Worm (Caenorhabditis elegans) whole organism, L1 larva: Measurements from ENCODE around the gene srd-59.

Experiments
- aly-2 ChIP-seq: fragments of 150-350 bp; optimal IDR thresholded peaks from 2 replicates; lab custom pipeline; 2014; ENCODE audit warnings: missing biosample characterization, missing genetic modification characterization
- jun-1 ChIP-seq: fragments of 150-350 bp; optimal IDR thresholded peaks from 2 replicates; lab custom pipeline; 2014; ENCODE audit warnings: missing biosample characterization, missing genetic modification reagents, missing genetic modification characterization
- nhr-237 ChIP-seq: fragments of 150-350 bp; optimal IDR thresholded peaks from 2 replicates; lab custom pipeline; 2014; ENCODE audit warnings: missing biosample characterization, missing genetic modification characterization
- tbx-2 ChIP-seq: sonication (generic microtip); optimal IDR thresholded peaks from 2 replicates; lab custom pipeline; 2016; ENCODE audit warnings: missing genetic modification characterization, missing compliant biosample characterization
- ztf-11 ChIP-seq, 2 experiments: sonication (generic microtip); optimal IDR thresholded peaks; 2 replicates each; lab custom pipeline; 2016 to 2017; ENCODE audit warnings: missing genetic modification characterization in 2 of 2, missing biosample characterization in 1 of 2, missing compliant biosample characterization in 1 of 2

DNA sequence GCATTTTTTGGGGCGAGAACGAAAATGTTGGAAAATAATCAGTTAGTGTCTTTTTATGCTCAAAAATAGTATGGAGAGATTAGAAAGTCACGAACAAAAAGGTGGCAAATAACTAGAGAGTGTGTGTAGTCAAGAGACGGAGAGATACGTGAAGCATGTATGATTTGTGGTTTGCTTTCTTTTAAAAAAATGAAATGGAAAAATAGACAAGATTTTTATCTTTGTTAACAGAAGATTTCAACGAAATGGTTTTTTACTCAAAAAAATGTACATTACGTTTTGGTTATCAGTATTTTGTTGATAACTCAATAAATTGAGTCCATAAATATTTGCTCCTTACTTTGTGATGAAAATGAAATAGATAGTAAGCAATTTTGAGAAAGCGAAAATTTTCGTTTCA lies 2.7 kb downstream of the srd-59 start, which contains the start of gene dhs-7:
- TF ChIP-seq aly-2 = no peak
- no peak for TF ChIP-seq ztf-11 (tag; optimal IDR thresholded peaks at IDR 0.05; lab: Kevin White, UChicago)
- TF ChIP-seq nhr-237 (tag; lab: Kevin White, UChicago) = no peak
- TF ChIP-seq jun-1 (tag; lab: Kevin White, UChicago) = no peak
- TF ChIP-seq tbx-2 = no peak
